Fruit fly (Drosophila melanogaster): ENCODE results near the gene Muc26B.

- TF ChIP-seq CG16779 (tag; optimal IDR thresholded peaks at IDR 0.05): no peak
- TF ChIP-seq Ets21C (GFP tag; optimal IDR thresholded peaks at IDR 0.05): no peak
- no peak for TF ChIP-seq CG11902 (GFP tag; optimal IDR thresholded peaks at IDR 0.05)
- TF ChIP-seq fd85E (GFP tag; optimal IDR thresholded peaks at IDR 0.05): no peak
- TF ChIP-seq CG8632 (GFP tag; optimal IDR thresholded peaks at IDR 0.05): no peak
- TF ChIP-seq vri (GFP tag; optimal IDR thresholded peaks at IDR 0.05): no peak
- no peak for TF ChIP-seq Sox14 (GFP tag; optimal IDR thresholded peaks at IDR 0.05)
- TF ChIP-seq CG4318 (GFP tag; optimal IDR thresholded peaks at IDR 0.05): no peak
- no peak for TF ChIP-seq Hr39 (GFP tag; optimal IDR thresholded peaks at IDR 0.05)
- TF ChIP-seq Smox (GFP tag; optimal IDR thresholded peaks at IDR 0.05): no peak
Observed at dm6 chr2L:6201469-6201868, 49.7 kb downstream of the Muc26B start.

All from whole organism, prepupa.